Worm (Caenorhabditis elegans) whole organism, late embryonic: ENCODE results near the gene F36G9.15.

ENCODE experiments used
- ahr-1 ChIP-seq: sonication (generic microtip); optimal IDR thresholded peaks from 2 replicates; lab custom pipeline; 2016; ENCODE audit warnings: missing genetic modification characterization, missing compliant biosample characterization
- ama-1 ChIP-seq: fragments of 150-350 bp; optimal IDR thresholded peaks from 2 replicates; lab custom pipeline; 2014
- ceh-18 ChIP-seq: sonication (generic microtip); optimal IDR thresholded peaks from 2 replicates; lab custom pipeline; 2016; ENCODE audit warnings: missing genetic modification characterization, missing compliant biosample characterization
- ceh-19 ChIP-seq: fragments of 200-800 bp; sonication (Bioruptor generic); optimal IDR thresholded peaks from 2 replicates; lab custom pipeline; 2018; ENCODE audit warnings: mild to moderate bottlenecking, missing genetic modification characterization, missing compliant biosample characterization
- ceh-22 ChIP-seq: sonication (generic microtip); optimal IDR thresholded peaks from 2 replicates; lab custom pipeline; 2017; ENCODE audit warnings: missing biosample characterization, missing genetic modification characterization
- ceh-24 ChIP-seq: sonication (generic microtip); optimal IDR thresholded peaks from 2 replicates; lab custom pipeline; 2016; ENCODE audit warnings: mild to moderate bottlenecking, missing genetic modification characterization, missing compliant biosample characterization
- ceh-31 ChIP-seq: sonication (generic microtip); optimal IDR thresholded peaks from 2 replicates; lab custom pipeline; 2016; ENCODE audit warnings: missing genetic modification characterization, missing compliant biosample characterization
- ceh-45 ChIP-seq: fragments of 200-800 bp; sonication (Bioruptor generic); IDR thresholded peaks from 2 replicates; pipeline ENCODE4 v1.3.6; 2022; ENCODE audit warnings: missing genetic modification reagents, missing genetic modification characterization, missing compliant biosample characterization
- dmd-4 ChIP-seq: sonication (generic microtip); optimal IDR thresholded peaks from 2 replicates; lab custom pipeline; 2016; ENCODE audit warnings: borderline replicate concordance, missing genetic modification characterization, missing compliant biosample characterization
- ets-4 ChIP-seq: sonication (generic microtip); optimal IDR thresholded peaks from 2 replicates; lab custom pipeline; 2016; ENCODE audit warnings: missing genetic modification characterization, missing compliant biosample characterization
- eyg-1 ChIP-seq: sonication (generic microtip); optimal IDR thresholded peaks from 2 replicates; lab custom pipeline; 2016; ENCODE audit warnings: missing genotype, missing genetic modification characterization, missing compliant biosample characterization
- fax-1 ChIP-seq: sonication (generic microtip); optimal IDR thresholded peaks from 2 replicates; lab custom pipeline; 2016; ENCODE audit warnings: missing genotype, missing genetic modification characterization, missing compliant biosample characterization
- fkh-10 ChIP-seq: fragments of 150-350 bp; optimal IDR thresholded peaks from 2 replicates; lab custom pipeline; 2014; ENCODE audit warnings: missing biosample characterization, missing genetic modification reagents, missing genetic modification characterization
- fkh-6 ChIP-seq: sonication (generic microtip); optimal IDR thresholded peaks from 2 replicates; lab custom pipeline; 2016; ENCODE audit warnings: missing genetic modification characterization, missing compliant biosample characterization
- gmeb-2 ChIP-seq: sonication (generic microtip); optimal IDR thresholded peaks from 2 replicates; lab custom pipeline; 2016; ENCODE audit warnings: missing genetic modification characterization, inconsistent platforms, missing compliant biosample characterization
- hlh-13 ChIP-seq: fragments of 200-800 bp; sonication (Bioruptor generic); optimal IDR thresholded peaks from 2 replicates; lab custom pipeline; 2018; ENCODE audit warnings: mild to moderate bottlenecking, missing genetic modification characterization, missing compliant biosample characterization
- hlh-30 ChIP-seq: sonication (generic microtip); optimal IDR thresholded peaks from 2 replicates; lab custom pipeline; 2017; ENCODE audit warnings: antibody characterized with exemption, missing genetic modification characterization, missing compliant biosample characterization; ENCODE audit not compliant: insufficient read depth
- lim-6 ChIP-seq: sonication (generic microtip); optimal IDR thresholded peaks from 2 replicates; lab custom pipeline; 2016; ENCODE audit warnings: missing genetic modification characterization, missing compliant biosample characterization
- nhr-11 ChIP-seq: fragments of 150-350 bp; optimal IDR thresholded peaks from 2 replicates; lab custom pipeline; 2014; ENCODE audit warnings: missing biosample characterization, missing genetic modification characterization
- nhr-232 ChIP-seq: sonication (generic microtip); optimal IDR thresholded peaks from 2 replicates; lab custom pipeline; 2016; ENCODE audit warnings: missing genetic modification characterization, missing compliant biosample characterization
- npax-4 ChIP-seq: sonication (generic microtip); optimal IDR thresholded peaks from 2 replicates; lab custom pipeline; 2016; ENCODE audit warnings: missing genetic modification characterization, missing compliant biosample characterization
- odd-2 ChIP-seq: sonication (generic microtip); optimal IDR thresholded peaks from 2 replicates; lab custom pipeline; 2017; ENCODE audit warnings: antibody characterized with exemption, mild to moderate bottlenecking, missing genetic modification characterization, missing compliant biosample characterization
- pag-3 ChIP-seq: sonication (generic microtip); optimal IDR thresholded peaks from 2 replicates; lab custom pipeline; 2016; ENCODE audit warnings: missing compliant biosample characterization, missing genetic modification characterization, borderline replicate concordance
- pat-9 ChIP-seq: fragments of 200-800 bp; sonication (Bioruptor generic); optimal IDR thresholded peaks from 2 replicates; lab custom pipeline; 2018; ENCODE audit warnings: mild to moderate bottlenecking, missing genetic modification characterization, moderate library complexity, missing compliant biosample characterization
- pha-4 ChIP-seq: fragments of 150-350 bp; optimal IDR thresholded peaks from 2 replicates; lab custom pipeline; 2018; ENCODE audit warnings: missing biosample characterization, missing genetic modification reagents, missing genetic modification characterization
- pqm-1 ChIP-seq: sonication (generic microtip); optimal IDR thresholded peaks from 2 replicates; lab custom pipeline; 2016; ENCODE audit warnings: missing genetic modification characterization, missing compliant biosample characterization
- ref-2 ChIP-seq: sonication (generic microtip); optimal IDR thresholded peaks from 2 replicates; lab custom pipeline; 2016; ENCODE audit warnings: missing genetic modification characterization, missing compliant biosample characterization
- sdc-2 ChIP-seq: sonication (generic microtip); optimal IDR thresholded peaks from 2 replicates; lab custom pipeline; 2016; ENCODE audit warnings: missing genotype, missing genetic modification characterization, missing compliant biosample characterization
- sox-2 ChIP-seq: fragments of 200-800 bp; sonication (Bioruptor generic); IDR thresholded peaks from 2 replicates; pipeline ENCODE4 v1.3.6; 2022; ENCODE audit warnings: missing genetic modification reagents, missing genetic modification characterization, missing compliant biosample characterization
- tbx-7 ChIP-seq: sonication (generic microtip); optimal IDR thresholded peaks from 2 replicates; lab custom pipeline; 2016; ENCODE audit warnings: missing genotype, missing genetic modification characterization, missing compliant biosample characterization
- unc-42 ChIP-seq: sonication (generic microtip); optimal IDR thresholded peaks from 2 replicates; lab custom pipeline; 2016; ENCODE audit warnings: missing genotype, missing genetic modification characterization, missing compliant biosample characterization
- unc-55 ChIP-seq: sonication (generic microtip); optimal IDR thresholded peaks from 2 replicates; lab custom pipeline; 2017; ENCODE audit warnings: missing biosample characterization, missing genetic modification reagents, missing genetic modification characterization
- unc-86 ChIP-seq: sonication (generic microtip); optimal IDR thresholded peaks from 2 replicates; lab custom pipeline; 2016; ENCODE audit warnings: missing genetic modification characterization, missing compliant biosample characterization
- zip-5 ChIP-seq: sonication (generic microtip); optimal IDR thresholded peaks from 2 replicates; lab custom pipeline; 2016; ENCODE audit warnings: missing genetic modification characterization, missing compliant biosample characterization

Gene F36G9.15

ce11 chrV:16022600-16022999 lies 34.6 kb upstream of the F36G9.15 start (continued):
- TF ChIP-seq ahr-1 (tag; lab: Kevin White, UChicago): no peak
- no peak for TF ChIP-seq unc-86 (tag; lab: Kevin White, UChicago)
- peak; percentile 72 for TF ChIP-seq ets-4 (tag; lab: Kevin White, UChicago)
- TF ChIP-seq ref-2 (tag; lab: Kevin White, UChicago): peak; percentile 53
- TF ChIP-seq gmeb-2: peak; percentile 23
- TF ChIP-seq odd-2 (tag; lab: Kevin White, UChicago): no peak

ce11 chrV:16020042-16020441 lies 32.1 kb upstream of the F36G9.15 start, which contains the start of gene srx-44:
Gene srx-44, plus strand, starts transcription at chrV:16020342.
- no peak for TF ChIP-seq ama-1 (lab: Kevin White, UChicago)
- no peak for TF ChIP-seq pat-9 (tag; lab: Kevin White, UChicago)
- no peak for TF ChIP-seq nhr-232 (tag; lab: Kevin White, UChicago)

ce11 chrV:16017671-16018070 lies 29.7 kb upstream of the F36G9.15 start, which contains the start of gene srx-43:
Gene srx-43, plus strand, starts transcription at chrV:16017971.
- no peak for TF ChIP-seq nhr-232 (tag; lab: Kevin White, UChicago)
- no peak for TF ChIP-seq nhr-11 (tag; lab: Kevin White, UChicago)
- no peak for TF ChIP-seq fkh-6
- no peak for TF ChIP-seq ceh-19 (GFP tag; lab: Kevin White, UChicago)
- no peak for TF ChIP-seq eyg-1 (tag; lab: Kevin White, UChicago)
- TF ChIP-seq sdc-2 (tag; lab: Kevin White, UChicago): no peak
- TF ChIP-seq ceh-18: no peak
- no peak for TF ChIP-seq ceh-31 (tag; lab: Kevin White, UChicago)
- no peak for TF ChIP-seq pha-4 (tag; lab: Kevin White, UChicago)
- no peak for TF ChIP-seq ceh-45 (GFP tag; lab: Robert Waterston, UW)
- no peak for TF ChIP-seq odd-2 (tag; lab: Kevin White, UChicago)

DNA sequence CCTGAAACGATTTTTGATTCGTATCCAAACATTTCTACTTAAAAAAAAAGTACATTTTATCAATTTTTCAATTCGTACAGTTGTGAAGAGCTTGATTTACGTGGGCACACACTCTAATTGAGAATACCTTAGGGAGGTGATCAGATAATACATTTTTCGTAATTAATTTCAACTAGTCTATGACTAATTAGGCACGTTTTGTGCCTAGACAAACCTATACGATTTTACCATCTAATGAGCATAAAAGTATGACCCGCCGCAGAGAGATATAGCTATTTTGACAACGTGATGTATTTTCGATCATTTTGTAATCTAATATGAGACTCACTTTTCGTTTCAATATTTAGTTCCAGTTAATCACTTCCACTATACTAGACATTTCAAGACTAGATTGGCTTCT lies 29.0 kb upstream of the F36G9.15 start:
- TF ChIP-seq hlh-30 (tag; lab: Kevin White, UChicago): no peak
- no peak for TF ChIP-seq unc-55
- TF ChIP-seq ama-1 (lab: Kevin White, UChicago): no peak
- TF ChIP-seq dmd-4 (tag; lab: Kevin White, UChicago): no peak
- no peak for TF ChIP-seq sox-2 (GFP tag; lab: Robert Waterston, UW)
- no peak for TF ChIP-seq pag-3 (tag; lab: Kevin White, UChicago)
- no peak for TF ChIP-seq fkh-10 (GFP tag; lab: Kevin White, UChicago)
- no peak for TF ChIP-seq gmeb-2
- no peak for TF ChIP-seq ceh-45 (GFP tag; lab: Robert Waterston, UW)
- no peak for TF ChIP-seq ceh-22 (tag; lab: Kevin White, UChicago)
- TF ChIP-seq fax-1 (tag; lab: Kevin White, UChicago): no peak

DNA sequence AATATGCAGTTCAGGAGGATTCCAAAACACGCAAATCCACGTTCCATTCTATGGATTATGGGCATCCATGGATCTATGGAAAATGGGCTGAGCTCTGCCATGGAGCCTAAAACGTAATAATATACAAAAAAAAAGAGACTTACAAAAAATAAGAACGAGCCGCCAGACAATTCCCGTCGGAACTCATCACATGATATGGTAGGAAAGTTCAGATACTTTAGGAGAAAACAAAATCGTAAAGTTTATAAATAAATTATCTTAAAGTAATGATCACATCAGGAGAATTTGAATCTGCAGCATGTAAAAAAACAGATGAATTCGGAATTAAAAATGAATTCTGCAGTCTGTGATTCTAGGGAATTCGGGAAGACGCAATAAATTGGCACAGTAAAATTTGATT lies 27.7 kb upstream of the F36G9.15 start, which contains the start of gene str-232:
str-232 (minus strand) TSS at position 101 of the 400 bp plus-strand sequence.
- TF ChIP-seq ref-2 (tag; lab: Kevin White, UChicago) (no peak), unc-42 (tag; lab: Kevin White, UChicago) (no peak), pat-9 (tag; lab: Kevin White, UChicago) (no peak), nhr-11 (tag; lab: Kevin White, UChicago) (no peak), pqm-1 (tag; lab: Kevin White, UChicago) (no peak), ceh-24 (tag; lab: Kevin White, UChicago) (no peak), npax-4 (tag; lab: Kevin White, UChicago) (no peak), lim-6 (no peak), ets-4 (tag; lab: Kevin White, UChicago) (no peak), pag-3 (tag; lab: Kevin White, UChicago) (no peak), zip-5 (tag; lab: Kevin White, UChicago) (no peak), eyg-1 (tag; lab: Kevin White, UChicago) (no peak), gmeb-2 (no peak), odd-2 (tag; lab: Kevin White, UChicago) (no peak), hlh-30 (tag; lab: Kevin White, UChicago) (no peak), ceh-18 (no peak), ceh-19 (GFP tag; lab: Kevin White, UChicago) (no peak), ama-1 (lab: Kevin White, UChicago) (no peak), tbx-7 (no peak), hlh-13 (GFP tag; lab: Kevin White, UChicago) (no peak)
